Fruit fly (Drosophila melanogaster): ENCODE results near the gene CG2887.

Gene CG2887

DNA sequence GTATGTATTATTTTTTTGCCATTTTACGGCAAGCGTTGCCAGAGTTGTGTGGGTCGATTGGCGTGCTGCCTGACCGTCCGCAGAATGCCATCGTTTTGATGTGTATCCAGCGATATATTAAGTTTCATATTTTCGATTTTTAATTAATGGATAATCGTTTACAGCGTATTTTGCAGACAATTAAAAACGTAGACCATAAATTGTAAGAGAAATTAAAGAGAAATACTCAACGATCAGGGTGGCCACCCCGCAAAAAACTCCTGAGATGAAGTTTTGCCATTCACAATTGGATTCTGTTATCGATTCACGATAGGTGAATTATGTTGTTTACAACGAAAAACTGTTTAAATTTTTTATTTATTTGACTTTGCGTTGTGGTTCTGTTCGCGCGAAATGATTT lies 3.7 kb downstream of the CG2887 start, which contains the start of gene nocte (continued):
- TF ChIP-seq HLH4C (GFP tag; IDR thresholded peaks at IDR 0.05; ENCODE audit: partially characterized antibody) (0 out of 3 replicates have a peak, but pooled peaks have one; percentile 46), CG16779 (GFP tag; IDR thresholded peaks at IDR 0.05) (no peak), Taf1 (GFP tag; IDR thresholded peaks at IDR 0.05) (no peak), Dp (GFP tag; optimal IDR thresholded peaks at IDR 0.05) (peak; percentile 29), D19A (tag; optimal IDR thresholded peaks at IDR 0.05) (no peak), Fer2 (tag; optimal IDR thresholded peaks at IDR 0.05) (no peak), CG6689 (GFP tag; IDR thresholded peaks at IDR 0.05) (0 out of 2 replicates have a peak, but pooled peaks have one; percentile 22), CG3847 (GFP tag; IDR thresholded peaks at IDR 0.05) (peak; percentile 57), sna (GFP tag; IDR thresholded peaks at IDR 0.05; ENCODE audit: partially characterized antibody) (0 out of 2 replicates have a peak, but pooled peaks have one; percentile 25), lmd (GFP tag; IDR thresholded peaks at IDR 0.05) (no peak), Antp (GFP tag; optimal IDR thresholded peaks at IDR 0.05) (peak; percentile 23), croc (GFP tag; conservative IDR thresholded peaks at IDR 0.05) (no peak), gcm2 (GFP tag; optimal IDR thresholded peaks at IDR 0.05) (no peak)

DNA sequence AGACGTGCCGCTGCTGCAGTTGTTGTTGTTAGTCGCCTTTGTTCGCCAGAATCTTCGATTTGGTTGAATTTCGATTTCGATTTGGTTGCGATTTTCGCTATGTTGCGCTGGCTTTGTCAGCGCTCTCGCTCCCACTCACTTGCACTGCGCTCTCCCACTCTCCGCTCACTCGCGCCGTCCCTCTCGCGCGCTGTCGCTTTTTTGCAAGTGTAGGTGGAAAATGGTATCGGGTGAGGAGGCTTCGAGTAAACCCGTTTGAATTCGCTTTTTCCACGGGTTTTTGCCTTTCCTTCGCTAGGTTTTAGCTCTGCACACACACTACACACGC lies 4.1 kb downstream of the CG2887 start:
- TF ChIP-seq CG15269 (tag; optimal IDR thresholded peaks at IDR 0.05) (no peak), Dbx (GFP tag; IDR thresholded peaks at IDR 0.05) (no peak), CG4360 (GFP tag; IDR thresholded peaks at IDR 0.05) (peak; percentile 11; the same call in 1 of the 2 replicates), cg (GFP tag; optimal IDR thresholded peaks at IDR 0.05) (no peak), CG1832 (GFP tag; optimal IDR thresholded peaks at IDR 0.05) (peak; percentile 91), sqz (GFP tag; optimal IDR thresholded peaks at IDR 0.05) (peak; percentile 29), CG8478 (optimal IDR thresholded peaks at IDR 0.05) (peak; percentile 77), hbn (GFP tag; IDR thresholded peaks at IDR 0.05; ENCODE audit: partially characterized antibody) (no peak), CG11093 (GFP tag; IDR thresholded peaks at IDR 0.05) (no peak), CG10321 (GFP tag; IDR thresholded peaks at IDR 0.05) (peak; percentile 84), Trl (optimal IDR thresholded peaks at IDR 0.05) (peak in 1 of 2 experiments; percentile 63), Trl (GFP tag; optimal IDR thresholded peaks at IDR 0.05) (no peak), CG9727 (GFP tag; optimal IDR thresholded peaks at IDR 0.05) (no peak), CG17912 (GFP tag; optimal IDR thresholded peaks at IDR 0.05) (no peak), Dad (GFP tag; optimal IDR thresholded peaks at IDR 0.05) (no peak), chn (GFP tag; optimal IDR thresholded peaks at IDR 0.05) (peak; percentile 27), en (GFP tag; optimal IDR thresholded peaks at IDR 0.05) (no peak), phol (tag; optimal IDR thresholded peaks at IDR 0.05) (no peak), CG15479 (GFP tag; optimal IDR thresholded peaks at IDR 0.05) (peak; percentile 73), CG33213 (GFP tag; optimal IDR thresholded peaks at IDR 0.05) (no peak)

DNA sequence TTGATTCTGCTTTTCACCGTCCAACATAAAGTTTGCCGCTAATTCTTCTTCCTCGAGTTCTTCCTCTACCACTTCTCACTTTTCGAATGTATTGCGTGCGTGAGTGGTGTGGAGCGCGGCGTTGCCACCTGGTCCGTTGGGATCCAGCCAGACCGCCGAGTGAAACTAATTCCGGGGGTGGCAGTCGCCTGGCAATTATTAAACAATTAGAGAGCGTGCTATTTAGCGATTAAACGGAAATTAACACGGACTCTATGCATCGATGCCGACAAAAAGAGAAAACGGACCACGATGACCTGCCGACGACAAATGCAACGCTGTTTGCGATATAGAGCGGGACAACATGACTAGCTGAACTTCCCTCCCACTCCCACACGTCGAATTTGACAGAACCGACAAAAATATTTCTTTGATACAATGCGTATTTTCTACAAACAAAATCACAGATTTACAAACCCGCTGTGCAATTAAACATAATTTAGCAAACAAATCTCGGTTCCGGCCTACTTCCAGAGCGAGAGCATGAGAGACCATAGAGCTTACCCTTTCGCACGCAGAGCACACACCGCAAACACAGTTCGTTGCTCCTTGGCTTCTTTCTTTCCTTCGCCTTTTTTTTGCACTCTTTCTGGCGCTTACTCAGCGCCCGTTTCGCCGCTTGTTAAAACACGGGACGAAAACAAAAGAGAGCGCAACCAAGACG lies 4.6 kb downstream of the CG2887 start, which contains the start of gene CG2889:
TSS of gene CG2889 (plus strand) at position 429 of the 703 bp plus-strand sequence.
- TF ChIP-seq CG13287 (GFP tag; IDR thresholded peaks at IDR 0.05; ENCODE audit: partially characterized antibody): peak; percentile 60
- no peak for TF ChIP-seq zf30C (GFP tag; optimal IDR thresholded peaks at IDR 0.05)
- peak; percentile 14 for TF ChIP-seq Dip3 (GFP tag; optimal IDR thresholded peaks at IDR 0.05)
- no peak for TF ChIP-seq CG34422 (GFP tag; IDR thresholded peaks at IDR 0.05)
- TF ChIP-seq fd102C (GFP tag; optimal IDR thresholded peaks at IDR 0.05): no peak
- TF ChIP-seq CG34224 (GFP tag; IDR thresholded peaks at IDR 0.05; ENCODE audit: partially characterized antibody): peak; percentile 20; the same call in 1 of the 3 replicates
- TF ChIP-seq CG1024 (GFP tag; IDR thresholded peaks at IDR 0.05): no peak
- TF ChIP-seq CG4617 (GFP tag; optimal IDR thresholded peaks at IDR 0.05; ENCODE audit: borderline replicate concordance): peak; percentile 38
- no peak for TF ChIP-seq Sox102F (GFP tag; optimal IDR thresholded peaks at IDR 0.05)
- TF ChIP-seq CG7963 (GFP tag; IDR thresholded peaks at IDR 0.05; ENCODE audit: partially characterized antibody): peak; percentile 41; the same call in 1 of the 3 replicates
- no peak for TF ChIP-seq CG13775 (GFP tag; optimal IDR thresholded peaks at IDR 0.05)
- TF ChIP-seq CG32767 (GFP tag; IDR thresholded peaks at IDR 0.05): 0 out of 2 replicates have a peak, but pooled peaks have one; percentile 27
- TF ChIP-seq Tbp (GFP tag; optimal IDR thresholded peaks at IDR 0.05): no peak
- TF ChIP-seq Asciz (GFP tag; optimal IDR thresholded peaks at IDR 0.05): no peak
- 0 out of 2 replicates have a peak, but pooled peaks have one; percentile 35 for TF ChIP-seq Rx (GFP tag; IDR thresholded peaks at IDR 0.05)
- TF ChIP-seq CG31441 (GFP tag; IDR thresholded peaks at IDR 0.05): no peak
- no peak for TF ChIP-seq Atf3 (GFP tag; optimal IDR thresholded peaks at IDR 0.05)
